Worm (Caenorhabditis elegans): ENCODE measurements around the gene cysl-1.

Gene cysl-1

ce11 chrX:9932226-9932773 is 22.0 kb downstream of the cysl-1 start, which contains the start of gene tsp-21 (continued):
- TF ChIP-seq nhr-12 (tag; optimal IDR thresholded peaks at IDR 0.05) (no peak), nhr-77 (tag; optimal IDR thresholded peaks at IDR 0.05) (no peak), egl-27 (tag; optimal IDR thresholded peaks at IDR 0.05) (peak; percentile 68), unc-62 (GFP tag; optimal IDR thresholded peaks at IDR 0.05) (no peak), skn-1 (tag; optimal IDR thresholded peaks at IDR 0.05) (no peak), gmeb-1 (tag; optimal IDR thresholded peaks at IDR 0.05) (peak; percentile 48), ztf-1 (GFP tag; conservative IDR thresholded peaks at IDR 0.05) (no peak), crh-2 (tag; optimal IDR thresholded peaks at IDR 0.05) (peak; percentile 58), zag-1 (tag; optimal IDR thresholded peaks at IDR 0.05) (peak; percentile 55), fos-1 (tag; optimal IDR thresholded peaks at IDR 0.05) (peak; percentile 96), peb-1 (tag; optimal IDR thresholded peaks at IDR 0.05) (no peak), dmd-4 (tag; optimal IDR thresholded peaks at IDR 0.05) (no peak), nhr-10 (tag; optimal IDR thresholded peaks at IDR 0.05) (no peak), nhr-23 (tag; optimal IDR thresholded peaks at IDR 0.05) (no peak), elt-1 (tag; optimal IDR thresholded peaks at IDR 0.05) (no peak), mab-5 (tag; optimal IDR thresholded peaks at IDR 0.05) (peak; percentile 40), lin-11 (tag; optimal IDR thresholded peaks at IDR 0.05) (peak; percentile 62)

ce11 chrX:9931362-9931761 is 23.0 kb downstream of the cysl-1 start, which contains the start of gene nra-3:
Gene nra-3, minus strand, starts transcription at chrX:9931462.
- TF ChIP-seq F13H6.1 (tag; optimal IDR thresholded peaks at IDR 0.05) = peak; percentile 17
- TF ChIP-seq nhr-25 (tag; optimal IDR thresholded peaks at IDR 0.05) = no peak

ce11 chrX:9927993-9928392 is 26.3 kb downstream of the cysl-1 start:
- peak; percentile 29 for TF ChIP-seq nhr-21 (tag; optimal IDR thresholded peaks at IDR 0.05)
- TF ChIP-seq ztf-11 (tag; optimal IDR thresholded peaks at IDR 0.05) = no peak
- TF ChIP-seq elt-3 (tag; optimal IDR thresholded peaks at IDR 0.05) = no peak
- no peak for TF ChIP-seq unc-55 (GFP tag; optimal IDR thresholded peaks at IDR 0.05)
- no peak for TF ChIP-seq mbf-1 (tag; optimal IDR thresholded peaks at IDR 0.05)
- no peak for TF ChIP-seq nhr-12 (tag; optimal IDR thresholded peaks at IDR 0.05)
- TF ChIP-seq peb-1 (tag; optimal IDR thresholded peaks at IDR 0.05) = no peak
- TF ChIP-seq Y55F3AM.14 (GFP tag; optimal IDR thresholded peaks at IDR 0.05) = no peak
- no peak for TF ChIP-seq nhr-6 (tag; optimal IDR thresholded peaks at IDR 0.05)
- peak; percentile 30 for TF ChIP-seq C34F6.9 (tag; optimal IDR thresholded peaks at IDR 0.05)
- no peak for TF ChIP-seq sem-4 (tag; optimal IDR thresholded peaks at IDR 0.05)
- no peak for TF ChIP-seq dmd-4 (tag; optimal IDR thresholded peaks at IDR 0.05)
- TF ChIP-seq alr-1 (tag; optimal IDR thresholded peaks at IDR 0.05) = no peak

- TF ChIP-seq fos-1 (tag; optimal IDR thresholded peaks at IDR 0.05) = peak; percentile 69
- no peak for TF ChIP-seq unc-39 (tag; optimal IDR thresholded peaks at IDR 0.05)
Observed at ce11 chrX:9924962-9925361, 29.4 kb downstream of the cysl-1 start, which contains the start of gene ugt-23. Gene ugt-23, minus strand, starts transcription at chrX:9925173.

ce11 chrX:9921257-9921656 is 33.1 kb downstream of the cysl-1 start, which contains the start of gene C17G1.2:
Gene C17G1.2, plus strand, starts transcription at chrX:9921557.
- TF ChIP-seq peb-1 (tag; optimal IDR thresholded peaks at IDR 0.05) = no peak
- TF ChIP-seq ztf-1 (GFP tag; conservative IDR thresholded peaks at IDR 0.05) = no peak
- no peak for TF ChIP-seq ztf-11 (tag; optimal IDR thresholded peaks at IDR 0.05)
- no peak for TF ChIP-seq nhr-12 (tag; optimal IDR thresholded peaks at IDR 0.05)
- TF ChIP-seq ZK546.5 (tag; optimal IDR thresholded peaks at IDR 0.05) = no peak
- no peak for TF ChIP-seq mab-5 (tag; optimal IDR thresholded peaks at IDR 0.05)
- no peak for TF ChIP-seq elt-1 (tag; optimal IDR thresholded peaks at IDR 0.05)
- TF ChIP-seq gmeb-1 (tag; optimal IDR thresholded peaks at IDR 0.05) = no peak
- no peak for TF ChIP-seq ztf-4 (tag; optimal IDR thresholded peaks at IDR 0.05)
- TF ChIP-seq lin-39 (tag; optimal IDR thresholded peaks at IDR 0.05) = no peak
- TF ChIP-seq elt-3 (tag; optimal IDR thresholded peaks at IDR 0.05) = no peak
- TF ChIP-seq unc-39 (tag; optimal IDR thresholded peaks at IDR 0.05) = no peak
- no peak for TF ChIP-seq sem-4 (tag; optimal IDR thresholded peaks at IDR 0.05)
- no peak for TF ChIP-seq snpc-4 (tag; optimal IDR thresholded peaks at IDR 0.05)

ce11 chrX:9918997-9919396 is 35.3 kb downstream of the cysl-1 start, which contains the start of gene folr-1:
Gene folr-1, plus strand, starts transcription at chrX:9919297.
- TF ChIP-seq nhr-10 (tag; optimal IDR thresholded peaks at IDR 0.05) = no peak
- no peak for TF ChIP-seq lsy-2 (tag; optimal IDR thresholded peaks at IDR 0.05)
- TF ChIP-seq nhr-11 (tag; optimal IDR thresholded peaks at IDR 0.05) = no peak
- no peak for TF ChIP-seq nhr-21 (tag; optimal IDR thresholded peaks at IDR 0.05)
- TF ChIP-seq crh-2 (tag; optimal IDR thresholded peaks at IDR 0.05) = no peak
- TF ChIP-seq lin-13 (GFP tag; optimal IDR thresholded peaks at IDR 0.05) = no peak
- TF ChIP-seq mdl-1 (tag; optimal IDR thresholded peaks at IDR 0.05) = no peak
- no peak for TF ChIP-seq nhr-237 (tag; optimal IDR thresholded peaks at IDR 0.05)
- no peak for TF ChIP-seq elt-3 (tag; optimal IDR thresholded peaks at IDR 0.05)
- no peak for TF ChIP-seq egl-27 (tag; optimal IDR thresholded peaks at IDR 0.05)
- no peak for TF ChIP-seq mbf-1 (tag; optimal IDR thresholded peaks at IDR 0.05)
- TF ChIP-seq zag-1 (tag; optimal IDR thresholded peaks at IDR 0.05) = no peak
- no peak for TF ChIP-seq F13H6.1 (tag; optimal IDR thresholded peaks at IDR 0.05)
- TF ChIP-seq Y55F3AM.14 (GFP tag; optimal IDR thresholded peaks at IDR 0.05) = no peak
- TF ChIP-seq nhr-77 (tag; optimal IDR thresholded peaks at IDR 0.05) = no peak
- TF ChIP-seq mab-5 (tag; optimal IDR thresholded peaks at IDR 0.05) = no peak
